Worm (Caenorhabditis elegans): ENCODE data around the gene cfz-2.

DNA sequence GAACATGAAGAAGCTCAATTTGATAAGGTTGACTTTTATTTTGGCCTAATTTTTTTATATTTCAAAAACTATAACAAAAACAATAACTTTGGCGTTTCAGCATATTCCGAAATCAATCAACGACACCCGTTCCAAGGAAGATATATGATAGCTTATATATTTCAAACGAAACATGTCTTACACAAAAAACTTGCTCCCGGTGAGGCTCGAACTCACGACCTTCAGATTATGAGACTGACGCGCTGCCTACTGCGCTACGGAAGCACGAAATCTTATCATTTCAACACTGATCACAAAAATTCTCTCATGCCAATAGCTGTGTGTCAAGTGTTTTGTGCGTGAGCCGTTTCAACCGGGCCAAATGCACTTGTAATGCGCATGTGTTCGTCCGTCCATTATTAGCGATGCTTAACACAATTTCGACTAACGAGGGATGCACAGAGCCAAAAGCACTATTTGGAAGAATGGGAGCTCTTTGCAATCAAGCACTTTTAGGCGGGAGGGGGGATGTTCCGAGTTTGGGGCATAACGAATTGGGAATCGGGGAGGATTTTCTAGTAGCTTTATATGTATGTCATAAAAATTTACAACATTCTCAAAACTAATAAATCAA, 10.6 kb upstream of the cfz-2 start:
- TF ChIP-seq ztf-11 (tag; optimal IDR thresholded peaks at IDR 0.05) (no peak), fkh-2 (tag; optimal IDR thresholded peaks at IDR 0.05) (no peak), snpc-4 (tag; optimal IDR thresholded peaks at IDR 0.05) (no peak), lin-39 (tag; optimal IDR thresholded peaks at IDR 0.05) (no peak), nhr-25 (tag; optimal IDR thresholded peaks at IDR 0.05) (no peak), jun-1 (tag; optimal IDR thresholded peaks at IDR 0.05) (no peak), R02D3.7 (tag; optimal IDR thresholded peaks at IDR 0.05) (no peak), pqm-1 (tag; optimal IDR thresholded peaks at IDR 0.05) (no peak), lsy-12 (tag; optimal IDR thresholded peaks at IDR 0.05) (no peak), mml-1 (tag; optimal IDR thresholded peaks at IDR 0.05) (no peak), elt-1 (tag; optimal IDR thresholded peaks at IDR 0.05) (no peak)
